Worm (Caenorhabditis elegans) whole organism, dauer: ENCODE results near the gene F25B4.7.
"Not testable (repeated sequence)": the region's sequence is repeated elsewhere in the genome, so short reads cannot be mapped to it uniquely, and the experiment has no call there.

ENCODE experiments used
- unc-62 ChIP-seq: sonication (generic microtip); optimal IDR thresholded peaks from 2 replicates; lab custom pipeline; 2017; ENCODE audit warnings: missing biosample characterization, missing genetic modification reagents, missing genetic modification characterization

F25B4.7 gene

DNA sequence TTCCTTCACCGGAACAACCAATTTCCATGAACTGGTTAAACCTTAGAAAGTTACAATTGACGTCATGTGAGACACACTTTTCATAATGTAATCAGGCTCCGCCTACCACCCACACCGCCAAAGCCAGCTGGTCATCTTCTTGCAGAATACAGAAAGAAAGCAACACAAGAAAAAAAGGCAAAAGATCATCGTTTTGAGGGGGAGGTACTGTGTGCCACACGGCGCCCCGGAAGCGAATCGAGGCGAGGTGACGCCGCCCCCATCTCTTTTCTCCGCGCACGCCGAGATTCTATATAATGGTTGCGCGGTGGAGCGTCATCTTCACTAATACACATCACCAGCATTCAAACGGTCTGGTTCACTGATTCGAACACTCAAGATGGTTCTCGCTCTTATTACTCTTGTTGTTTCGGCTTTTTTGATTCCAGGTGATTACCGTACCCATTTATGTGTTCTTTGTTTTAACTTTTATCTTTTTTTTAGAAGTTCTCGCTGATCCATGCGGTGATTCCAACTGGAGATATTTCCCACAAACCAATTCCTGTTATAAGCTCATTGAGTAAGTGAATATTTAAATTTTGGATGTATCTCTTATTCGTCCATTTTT lies 12.9 kb upstream of the F25B4.7 start, which contains the start of gene clec-1:
clec-1 (plus strand) TSS at position 320 of the 607 bp plus-strand sequence.
- TF ChIP-seq unc-62 (GFP tag; lab: Kevin White, UChicago): no peak

DNA sequence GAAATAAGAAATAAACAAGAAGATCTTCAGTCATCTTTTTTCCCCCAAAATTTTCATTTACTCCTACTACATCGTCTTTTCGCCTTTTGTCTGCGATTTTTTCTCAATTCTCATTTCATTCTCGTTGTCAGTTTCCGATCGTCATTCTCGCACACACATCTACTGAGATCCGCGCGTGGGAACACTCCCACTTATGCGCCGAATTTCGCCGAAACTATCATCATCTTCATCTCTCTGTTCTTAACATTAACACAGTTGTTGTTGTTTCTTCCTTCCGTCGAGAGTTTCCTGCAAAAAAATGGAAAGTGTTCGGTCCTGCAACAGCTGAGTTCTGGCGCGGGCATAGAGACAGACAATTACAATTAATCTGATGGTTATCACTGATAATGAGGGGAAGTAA lies 10.6 kb upstream of the F25B4.7 start:
- TF ChIP-seq unc-62 (GFP tag; lab: Kevin White, UChicago): no peak

DNA sequence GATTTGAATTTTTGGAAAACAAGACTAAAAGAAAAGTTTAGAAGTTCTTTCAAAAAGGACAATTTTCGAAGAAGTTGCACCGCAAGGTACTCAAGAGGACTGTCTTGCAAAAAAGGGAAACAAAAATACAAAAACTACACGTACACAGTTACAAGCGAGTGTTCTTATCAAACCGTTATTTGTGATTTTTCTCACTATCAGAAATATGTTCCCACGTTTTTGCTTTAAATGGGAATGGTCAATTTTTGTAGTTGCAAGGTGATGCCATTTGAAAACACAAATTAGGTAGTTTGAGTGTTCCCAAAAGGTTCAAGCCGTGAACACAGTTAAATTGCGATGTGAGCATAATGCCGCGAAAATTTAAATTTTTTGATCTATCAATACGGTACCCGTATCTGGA lies 9.2 kb upstream of the F25B4.7 start:
- no peak for TF ChIP-seq unc-62 (GFP tag; lab: Kevin White, UChicago)

DNA sequence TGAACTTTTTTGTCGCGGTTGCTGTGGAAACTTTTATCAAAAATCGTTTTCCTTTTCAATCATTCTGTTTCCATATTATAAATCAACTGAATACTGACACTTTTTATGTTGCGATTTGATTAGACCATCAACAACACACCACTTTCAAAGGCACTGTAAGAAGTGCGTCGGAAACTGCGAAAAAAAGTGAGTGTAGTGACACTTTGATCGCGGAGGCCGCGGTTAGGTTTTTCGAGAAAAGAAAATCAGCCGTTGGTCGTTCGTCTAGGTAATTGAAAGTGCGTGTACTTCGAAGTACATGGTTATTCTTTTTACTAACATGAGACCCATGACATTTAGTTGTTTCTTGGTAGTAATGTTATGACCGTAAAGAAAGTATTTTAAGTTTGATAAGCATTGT lies 8.6 kb upstream of the F25B4.7 start:
- TF ChIP-seq unc-62 (GFP tag; lab: Kevin White, UChicago): no peak

DNA sequence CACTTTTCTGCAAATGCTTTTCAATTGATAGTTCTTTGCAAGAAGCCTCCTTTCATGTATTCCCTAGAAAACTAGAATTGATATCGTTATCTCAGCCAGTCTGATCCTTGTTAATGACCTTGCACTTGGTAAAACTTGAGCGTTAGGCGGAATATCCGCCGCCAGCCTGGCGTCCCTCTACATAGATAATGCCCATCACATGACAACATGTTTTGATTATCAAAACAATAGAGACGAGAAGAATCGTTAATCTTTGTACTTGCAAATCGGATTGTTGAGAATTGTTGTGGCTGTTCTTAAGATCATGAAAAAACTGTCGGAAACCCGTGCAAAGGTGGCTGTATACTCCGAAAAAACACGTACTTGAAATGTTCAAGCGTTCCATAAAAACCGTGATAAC lies 6.6 kb upstream of the F25B4.7 start:
- TF ChIP-seq unc-62 (GFP tag; lab: Kevin White, UChicago): no peak

DNA sequence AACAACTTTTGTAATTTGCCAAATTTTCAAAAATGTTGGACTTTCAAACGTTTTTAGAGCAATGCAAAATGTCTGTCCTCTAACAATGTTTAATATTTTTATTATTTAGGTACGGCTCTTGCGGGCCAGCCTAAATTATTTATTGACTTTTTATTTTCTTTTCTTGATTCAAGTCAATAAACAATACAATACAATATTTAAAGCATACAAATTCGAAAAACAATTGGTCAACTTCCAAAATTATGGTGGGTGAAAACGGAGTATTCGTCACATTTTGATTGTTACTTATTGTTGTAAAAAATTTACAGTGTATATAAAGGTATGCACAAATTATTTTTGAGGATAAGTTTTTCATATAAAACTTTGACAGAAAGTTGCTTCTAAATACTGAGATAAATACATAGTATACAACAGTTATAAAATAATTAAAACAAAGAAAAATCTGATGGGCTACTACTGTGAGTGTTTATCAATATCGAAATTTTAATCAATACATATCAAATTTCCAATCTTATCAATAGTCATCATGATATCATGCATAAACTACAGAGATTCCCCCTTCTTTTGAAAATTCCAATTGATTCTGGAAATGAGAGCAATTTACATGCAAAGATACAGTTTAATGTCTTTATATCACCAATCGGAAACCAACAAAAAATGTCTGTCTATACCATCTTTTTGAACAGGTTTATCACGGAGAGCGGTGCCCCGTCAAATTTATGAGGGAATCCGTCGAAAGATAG lies 4.8 kb upstream of the F25B4.7 start, which contains the start of gene F25B4.8:
F25B4.8 (minus strand) TSS at position 51 of the 743 bp plus-strand sequence.
- TF ChIP-seq unc-62 (GFP tag; lab: Kevin White, UChicago): no peak

DNA sequence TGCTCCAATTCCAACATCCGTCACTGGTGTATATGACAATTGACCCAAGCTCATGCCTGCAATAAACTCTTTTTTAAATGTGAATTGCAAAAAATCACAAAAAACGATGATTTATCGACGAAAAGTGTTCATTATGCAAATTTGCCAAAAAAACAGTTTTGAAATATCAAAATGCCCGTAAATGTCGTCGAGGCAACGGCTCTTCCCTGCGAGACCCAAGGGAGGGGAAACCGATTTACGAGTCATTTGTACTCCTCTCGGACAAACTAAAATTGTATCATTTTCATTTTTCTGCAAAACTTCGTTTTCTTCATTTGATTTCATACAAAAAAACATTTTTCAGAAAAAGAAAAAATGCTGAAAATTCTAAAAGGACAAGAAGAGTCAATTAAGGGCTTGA lies 2.5 kb downstream of the F25B4.7 start, which contains the start of the genes hmgs-1 and F25B4.4:
hmgs-1 (minus strand) TSS at position 56 of the 400 bp plus-strand sequence.
F25B4.4 (plus strand) TSS at position 340 of the 400 bp plus-strand sequence.
- no peak for TF ChIP-seq unc-62 (GFP tag; lab: Kevin White, UChicago)

DNA sequence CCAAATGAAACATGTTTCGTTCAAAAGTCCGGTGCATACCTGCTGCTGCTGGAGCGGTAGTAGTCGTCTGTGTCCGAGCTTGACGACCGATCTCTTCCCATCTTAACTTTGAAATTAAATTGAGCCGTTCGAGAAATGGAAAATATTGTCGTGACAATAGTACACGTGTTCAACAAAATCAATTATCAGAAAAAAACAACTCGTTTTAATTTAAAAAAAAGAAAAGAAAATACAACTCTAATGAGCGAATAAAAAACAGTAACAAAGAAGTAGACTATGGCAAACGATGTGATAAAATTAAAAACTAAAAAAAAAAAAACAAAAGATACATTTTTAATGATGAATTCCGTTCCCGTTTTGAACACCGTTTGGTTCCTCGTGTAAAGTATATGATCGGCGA lies 4.5 kb downstream of the F25B4.7 start, which contains the start of gene prp-39:
prp-39 (minus strand) TSS at position 101 of the 400 bp plus-strand sequence.
- no peak for TF ChIP-seq unc-62 (GFP tag; lab: Kevin White, UChicago)

DNA sequence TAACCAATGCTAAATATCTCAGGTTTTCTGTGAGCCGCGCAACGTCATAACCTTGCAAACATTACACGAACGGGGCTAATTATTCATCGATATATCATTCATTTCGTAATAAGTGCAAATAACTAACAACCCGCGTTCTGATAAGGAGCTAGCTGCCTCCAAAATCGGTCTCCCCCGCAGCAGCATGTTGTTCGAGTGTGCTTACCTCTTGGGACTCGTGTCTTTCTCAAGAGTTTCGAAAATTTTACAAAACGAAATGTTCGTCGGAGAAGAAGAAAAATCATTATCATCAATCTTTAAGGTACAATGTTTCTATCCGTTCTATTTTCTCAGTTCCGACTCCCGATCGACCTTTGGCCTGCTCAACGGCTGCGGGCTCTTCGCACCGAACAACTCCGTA lies 9.1 kb downstream of the F25B4.7 start:
- no peak for TF ChIP-seq unc-62 (GFP tag; lab: Kevin White, UChicago)

DNA sequence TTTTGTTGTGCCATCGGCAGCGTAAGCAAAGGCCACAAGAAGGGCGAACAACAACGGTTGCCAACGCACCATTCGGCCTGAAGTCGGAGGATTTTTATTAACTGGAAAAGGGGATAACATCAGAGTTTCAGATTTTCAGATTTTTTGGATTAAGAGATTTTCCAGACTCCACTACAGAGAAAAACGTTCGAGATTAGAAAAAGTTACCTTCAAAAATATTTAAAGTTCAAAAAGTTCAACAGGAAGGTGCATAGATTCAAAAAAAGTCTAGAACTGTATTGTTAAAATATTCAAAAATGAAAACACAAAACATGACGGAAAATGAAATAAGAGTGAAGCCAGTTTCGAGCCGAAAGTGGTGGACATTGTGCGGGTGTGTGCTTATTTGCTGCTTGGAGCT lies 11.0 kb downstream of the F25B4.7 start, which contains the start of gene pqn-13:
pqn-13 (minus strand) TSS at position 101 of the 400 bp plus-strand sequence.
- TF ChIP-seq unc-62 (GFP tag; lab: Kevin White, UChicago): no peak

DNA sequence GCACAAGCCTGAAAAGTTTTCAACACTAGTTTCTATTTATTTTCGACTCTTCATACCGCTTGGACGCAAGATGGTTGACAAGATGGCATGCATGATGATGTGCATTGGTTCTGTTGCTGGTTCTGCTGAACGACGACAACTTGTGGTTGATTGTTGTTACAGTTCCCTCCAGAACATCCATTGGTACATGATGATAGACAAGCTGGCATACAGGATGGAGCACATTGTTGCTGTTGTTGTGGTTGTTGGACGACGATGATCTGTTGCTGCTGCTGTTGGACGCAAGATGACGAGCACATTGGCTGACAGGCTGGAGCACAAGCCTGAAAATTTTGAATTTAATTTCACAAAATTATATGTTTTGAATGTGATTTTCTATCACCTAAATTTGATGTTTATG lies 14.8 kb downstream of the F25B4.7 start:
- no peak for TF ChIP-seq unc-62 (GFP tag; lab: Kevin White, UChicago)

DNA sequence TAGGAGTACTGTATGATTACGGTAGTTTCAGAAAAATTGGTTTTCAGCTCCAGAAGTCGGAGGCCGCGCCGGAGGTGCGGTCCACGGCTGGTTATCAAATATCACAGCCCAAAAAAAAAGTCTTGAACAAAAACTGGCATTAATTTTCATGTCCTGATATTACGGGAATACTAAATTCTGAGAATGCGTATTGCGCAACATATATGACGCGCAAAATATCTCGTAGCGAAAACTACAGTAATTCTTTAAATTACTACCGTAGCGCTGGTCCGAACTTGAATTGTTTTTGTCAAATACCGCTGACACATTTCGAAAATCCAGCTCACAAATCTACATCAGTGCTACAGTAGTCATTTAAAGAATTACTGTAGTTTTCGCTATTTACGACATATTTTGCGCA lies 18.1 kb downstream of the F25B4.7 start:
- TF ChIP-seq unc-62 (GFP tag; lab: Kevin White, UChicago): no peak

DNA sequence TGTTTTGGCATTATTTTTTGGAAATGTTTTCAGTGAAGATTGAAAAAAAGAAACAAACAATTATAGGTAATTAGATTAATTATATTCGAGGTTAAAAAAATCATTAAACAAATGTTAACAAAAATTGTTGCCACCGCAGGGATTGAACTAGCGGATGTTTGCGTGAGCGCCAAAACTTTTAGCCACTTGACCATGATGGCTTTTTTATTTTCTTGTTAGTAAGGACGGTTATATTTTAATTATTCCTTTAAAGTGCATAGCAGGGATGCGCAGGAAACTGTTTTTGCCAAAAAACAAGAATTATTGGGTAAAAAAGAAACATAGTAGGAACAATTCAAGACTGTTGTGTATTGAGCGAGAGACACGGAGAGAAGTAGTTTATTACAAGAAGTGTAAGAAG lies 19.7 kb downstream of the F25B4.7 start:
- no peak for TF ChIP-seq unc-62 (GFP tag; lab: Kevin White, UChicago)

DNA sequence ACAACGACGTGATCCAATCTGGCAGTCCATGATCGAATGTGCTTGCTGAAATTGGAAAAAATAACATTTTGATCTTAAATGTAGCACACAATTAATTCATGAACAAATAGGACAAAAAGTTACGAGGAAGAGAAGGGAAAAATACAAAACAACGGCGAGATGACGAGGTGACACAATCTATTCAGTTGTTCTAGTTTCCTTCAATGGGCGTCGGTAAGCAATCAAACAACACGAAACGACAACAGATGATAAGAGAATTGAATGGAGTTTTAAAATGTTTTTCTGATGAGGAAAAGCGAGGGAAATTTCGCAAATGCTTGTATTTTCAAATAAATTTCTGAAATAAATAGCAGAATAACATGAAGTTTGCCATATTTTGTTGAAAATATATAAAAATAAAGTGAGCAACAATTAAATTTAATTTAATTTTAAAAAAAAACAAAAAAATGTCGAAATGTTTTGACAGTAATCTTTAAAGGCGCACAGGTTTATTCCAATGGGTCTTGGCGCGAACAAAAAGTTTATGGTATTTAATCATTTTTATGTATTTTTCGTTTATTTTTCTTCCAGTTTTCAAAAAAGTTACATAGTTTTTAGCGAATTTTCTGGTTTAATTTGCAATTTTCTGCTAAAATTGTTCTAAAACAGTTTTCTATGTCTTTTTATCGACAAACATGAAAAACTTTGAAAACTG lies 20.8 kb downstream of the F25B4.7 start, which contains the start of gene C14C11.7:
C14C11.7 (minus strand) TSS at position 51 of the 694 bp plus-strand sequence.
- no peak for TF ChIP-seq unc-62 (GFP tag; lab: Kevin White, UChicago)

DNA sequence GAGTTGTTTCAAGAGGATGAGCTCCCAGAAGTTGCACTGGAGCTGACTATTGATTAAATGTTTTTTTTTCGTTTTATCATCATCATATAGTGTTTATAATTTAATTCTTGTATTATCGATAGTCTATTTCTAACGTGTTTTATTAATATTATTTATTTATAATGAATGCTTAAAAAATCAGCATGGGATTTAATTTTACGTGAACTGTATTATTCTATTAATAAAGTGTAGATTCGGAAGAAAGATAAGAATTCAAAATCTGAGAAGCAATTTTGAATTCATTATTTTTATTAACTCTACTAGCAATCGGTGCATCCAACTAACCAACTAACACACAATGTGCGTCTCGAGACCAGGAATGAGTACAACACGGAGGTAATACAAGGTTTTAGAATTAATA lies 23.7 kb downstream of the F25B4.7 start, which contains the start of gene C14C11.1:
C14C11.1 (plus strand) TSS at position 301 of the 400 bp plus-strand sequence.
- not testable (repeated sequence) for TF ChIP-seq unc-62 (GFP tag; lab: Kevin White, UChicago)
